Worm (Caenorhabditis elegans) whole organism, young adult: ENCODE data around the gene C35B1.8.

Source experiments
- F10E7.11 ChIP-seq: sonication (generic microtip); optimal IDR thresholded peaks from 2 replicates; lab custom pipeline; 2017; ENCODE audit warnings: mild to moderate bottlenecking, missing genetic modification characterization, moderate library complexity, missing compliant biosample characterization
- Y79H2A.3 ChIP-seq: fragments of 200-800 bp; sonication (Bioruptor generic); conservative IDR thresholded peaks from 2 replicates; pipeline ENCODE4 v1.3.6; 2022; ENCODE audit warnings: missing genetic modification reagents, missing genetic modification characterization, missing compliant biosample characterization
- him-1 ChIP-seq: sonication (generic microtip); optimal IDR thresholded peaks from 2 replicates; lab custom pipeline; 2016; ENCODE audit warnings: missing genotype, missing genetic modification reagents, missing genetic modification characterization, missing compliant biosample characterization
- hmg-1.2 ChIP-seq: fragments of 200-800 bp; sonication (Bioruptor generic); IDR thresholded peaks from 2 replicates; pipeline ENCODE4 v1.3.6; 2022; ENCODE audit warnings: missing genetic modification reagents, missing genetic modification characterization, missing compliant biosample characterization
- sea-2 ChIP-seq: fragments of 200-800 bp; sonication (Bioruptor generic); IDR thresholded peaks from 2 replicates; pipeline ENCODE4 v1.3.6; 2022; ENCODE audit warnings: missing genetic modification characterization, missing compliant biosample characterization
- snpc-4 ChIP-seq, 5 experiments: fragments of 150-350 bp in 1 of 5; sonication (generic microtip) in 4 of 5; optimal IDR thresholded peaks; 2 replicates each; lab custom pipeline; 2014 to 2018; ENCODE audit warnings: missing genetic modification characterization in 5 of 5, missing biosample characterization in 3 of 5, antibody characterized with exemption in 2 of 5, mild to moderate bottlenecking in 2 of 5, missing compliant biosample characterization in 2 of 5, missing genotype in 2 of 5, moderate library complexity in 2 of 5, missing genetic modification reagents in 1 of 5
- ztf-18 ChIP-seq: sonication (generic microtip); optimal IDR thresholded peaks from 2 replicates; lab custom pipeline; 2016; ENCODE audit warnings: missing genotype, mild to moderate bottlenecking, missing genetic modification characterization, missing compliant biosample characterization

ce11 chrIV:4076690-4077295 is 2.0 kb downstream of the C35B1.8 start:
- TF ChIP-seq Y79H2A.3 (GFP tag; lab: Robert Waterston, UW) (no peak), F10E7.11 (no peak), snpc-4 (GFP tag; optimal IDR thresholded peaks at IDR 0.05; lab: Kevin White, UChicago) (no peak), snpc-4 (tag; optimal IDR thresholded peaks at IDR 0.05; lab: Kevin White, UChicago) (no peak), hmg-1.2 (GFP tag; lab: Robert Waterston, UW) (no peak), ztf-18 (no peak), him-1 (tag; lab: Kevin White, UChicago) (no peak), sea-2 (GFP tag; lab: Robert Waterston, UW) (no peak)
